Fruit fly (Drosophila melanogaster): ENCODE results near the gene CG31668.

CG31668 gene

DNA sequence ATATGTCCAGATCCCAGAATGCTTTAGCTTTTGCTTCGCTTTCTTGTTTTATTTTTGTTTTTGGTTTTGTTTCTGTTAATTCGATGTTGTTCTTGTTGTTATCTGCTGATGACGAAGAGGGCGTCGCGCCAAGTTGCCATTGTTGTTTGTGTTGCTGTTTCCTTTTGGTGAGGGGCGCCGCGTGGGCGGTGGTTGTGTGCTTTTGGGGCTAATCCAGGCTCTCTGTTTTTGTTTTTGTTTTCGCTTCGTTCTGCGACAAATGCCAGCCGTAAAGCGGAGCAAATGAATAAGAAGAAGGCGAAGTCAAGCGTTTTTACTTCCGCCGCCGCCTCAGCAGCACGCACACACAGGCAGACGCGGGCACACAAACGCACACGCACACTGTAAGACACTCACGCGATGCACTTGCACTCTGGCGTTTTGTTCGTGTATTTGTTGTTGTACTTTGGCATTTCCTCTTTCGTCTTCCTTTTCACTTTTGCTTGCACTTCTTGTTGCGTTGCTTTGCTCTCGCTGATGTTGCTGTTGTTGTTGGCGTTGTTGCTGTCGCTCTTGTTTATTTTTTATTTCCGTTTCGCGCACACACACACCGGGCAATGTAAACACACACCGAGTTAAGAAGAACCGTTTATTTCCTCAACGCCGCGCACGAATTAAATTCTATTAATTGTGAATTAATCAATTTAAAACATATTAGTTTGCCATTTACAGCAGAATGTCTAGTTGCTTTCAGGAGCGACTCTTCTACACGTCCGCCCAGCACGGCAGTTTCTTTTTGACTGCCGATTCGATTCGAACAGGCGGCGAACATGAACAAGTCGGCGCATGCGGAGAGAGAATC lies 27.8 kb downstream of the CG31668 start, which contains the start of gene aop (continued):
- TF ChIP-seq CG1621 (tag; optimal IDR thresholded peaks at IDR 0.05) = peak; percentile 21
- no peak for TF ChIP-seq CG11762 (GFP tag; optimal IDR thresholded peaks at IDR 0.05; ENCODE audit: insufficient read depth)
- peak; percentile 68 to 83 for TF ChIP-seq ss (GFP tag; optimal IDR thresholded peaks at IDR 0.05)
- TF ChIP-seq cyc (GFP tag; optimal IDR thresholded peaks at IDR 0.05) = no peak
- no peak for TF ChIP-seq CG32006 (GFP tag; optimal IDR thresholded peaks at IDR 0.05)
- TF ChIP-seq dac (GFP tag; optimal IDR thresholded peaks at IDR 0.05) = no peak
- TF ChIP-seq Sox14 (GFP tag; optimal IDR thresholded peaks at IDR 0.05) = peak; percentile 42
- peak; percentile 12 for TF ChIP-seq spab (GFP tag; optimal IDR thresholded peaks at IDR 0.05)
- TF ChIP-seq CG34406 (GFP tag; optimal IDR thresholded peaks at IDR 0.05) = no peak
- TF ChIP-seq CG8319 (GFP tag; optimal IDR thresholded peaks at IDR 0.05) = no peak
- peak; percentile 54 for TF ChIP-seq topi (GFP tag; optimal IDR thresholded peaks at IDR 0.05)
- TF ChIP-seq vri (GFP tag; optimal IDR thresholded peaks at IDR 0.05) = peak; percentile 52
- no peak for TF ChIP-seq CG3032 (tag; optimal IDR thresholded peaks at IDR 0.05)
- TF ChIP-seq CG31627 (GFP tag; optimal IDR thresholded peaks at IDR 0.05) = no peak
- TF ChIP-seq Lpt (GFP tag; optimal IDR thresholded peaks at IDR 0.05) = no peak
- TF ChIP-seq Smox (GFP tag; optimal IDR thresholded peaks at IDR 0.05) = peak; percentile 38
- TF ChIP-seq Ets96B (tag; optimal IDR thresholded peaks at IDR 0.05) = peak; percentile 29
- TF ChIP-seq fd85E (GFP tag; optimal IDR thresholded peaks at IDR 0.05) = no peak
- TF ChIP-seq CG11294 (GFP tag; IDR thresholded peaks at IDR 0.05) = no peak
- peak; percentile 70 for TF ChIP-seq fkh (GFP tag; optimal IDR thresholded peaks at IDR 0.05)
- TF ChIP-seq CG16779 (tag; optimal IDR thresholded peaks at IDR 0.05) = peak; percentile 60
- TF ChIP-seq Gug (GFP tag; IDR thresholded peaks at IDR 0.05) = no peak

DNA sequence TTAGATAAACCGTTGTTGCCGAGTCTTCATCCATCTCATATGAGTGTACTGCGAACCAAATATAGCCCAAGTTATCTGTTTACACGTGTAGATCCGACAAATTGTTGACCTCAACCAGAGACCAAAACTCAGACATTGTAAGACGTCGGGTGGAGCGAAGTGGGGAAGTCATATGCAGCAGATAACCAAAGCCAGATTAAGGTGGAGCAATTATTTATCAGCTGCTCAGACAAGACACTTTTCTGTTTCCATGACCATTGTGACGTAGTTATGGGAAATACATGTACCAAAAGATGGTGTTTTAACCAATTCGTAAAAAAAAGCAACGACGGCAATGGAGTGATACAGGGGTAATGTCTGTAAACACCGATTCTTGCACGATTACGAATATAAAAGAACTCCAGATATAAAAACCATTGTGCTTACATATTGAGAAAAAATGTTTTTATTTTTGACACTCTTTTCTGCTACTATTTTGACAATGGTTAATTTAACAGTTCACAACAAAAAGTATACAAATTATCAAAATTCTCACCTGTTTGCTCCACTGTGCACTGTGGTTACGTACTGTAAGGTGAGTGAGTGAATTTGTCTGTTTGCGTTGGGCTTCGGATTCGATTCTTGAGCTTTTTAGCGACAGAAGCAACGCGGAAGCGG lies 28.5 kb downstream of the CG31668 start:
- TF ChIP-seq Eip93F (GFP tag; optimal IDR thresholded peaks at IDR 0.05) = peak; percentile 52
- no peak for TF ChIP-seq CG16779 (tag; optimal IDR thresholded peaks at IDR 0.05)
- TF ChIP-seq CG3032 (tag; optimal IDR thresholded peaks at IDR 0.05) = peak; percentile 51
- peak; percentile 93 for TF ChIP-seq svp (GFP tag)
- peak; percentile 63 for TF ChIP-seq OdsH (GFP tag; optimal IDR thresholded peaks at IDR 0.05)
- TF ChIP-seq CG6854 (GFP tag; optimal IDR thresholded peaks at IDR 0.05) = no peak
- peak; percentile 86 for TF ChIP-seq esn (GFP tag; optimal IDR thresholded peaks at IDR 0.05)
- peak; percentile 64 for TF ChIP-seq Ets96B (tag; optimal IDR thresholded peaks at IDR 0.05)
- TF ChIP-seq CG6808 (GFP tag; optimal IDR thresholded peaks at IDR 0.05) = no peak
- peak; percentile 39; the same call in 1 of the 2 replicates for TF ChIP-seq CG15336 (GFP tag; IDR thresholded peaks at IDR 0.05)
- peak; percentile 73 for TF ChIP-seq CG10631 (GFP tag; optimal IDR thresholded peaks at IDR 0.05)
- TF ChIP-seq Sox15 (GFP tag; optimal IDR thresholded peaks at IDR 0.05) = peak; percentile 67
- no peak for TF ChIP-seq CG9139 (GFP tag; optimal IDR thresholded peaks at IDR 0.05)
- peak; percentile 79 for TF ChIP-seq Sox102F (GFP tag; optimal IDR thresholded peaks at IDR 0.05)
- peak; percentile 61 for TF ChIP-seq fkh (GFP tag; optimal IDR thresholded peaks at IDR 0.05)
- peak; percentile 72 for TF ChIP-seq cyc (GFP tag; optimal IDR thresholded peaks at IDR 0.05)
- TF ChIP-seq Smox (GFP tag; optimal IDR thresholded peaks at IDR 0.05) = peak; percentile 76
- peak; percentile 75 for TF ChIP-seq CG11762 (GFP tag; optimal IDR thresholded peaks at IDR 0.05; ENCODE audit: insufficient read depth)
- TF ChIP-seq Eip75B (GFP tag; optimal IDR thresholded peaks at IDR 0.05) = peak; percentile 63
- no peak for TF ChIP-seq Hr38 (GFP tag; optimal IDR thresholded peaks at IDR 0.05)
- peak; percentile 15; the same call in 1 of the 3 replicates for TF ChIP-seq CG8119 (GFP tag; IDR thresholded peaks at IDR 0.05)
- peak; percentile 64 for TF ChIP-seq CG6792 (GFP tag; optimal IDR thresholded peaks at IDR 0.05)
- TF ChIP-seq net (GFP tag; optimal IDR thresholded peaks at IDR 0.05) = peak; percentile 57
- peak; percentile 81 for TF ChIP-seq Sox14 (GFP tag; optimal IDR thresholded peaks at IDR 0.05)
- no peak for TF ChIP-seq CG11294 (GFP tag; IDR thresholded peaks at IDR 0.05)
- TF ChIP-seq Lpt (GFP tag; optimal IDR thresholded peaks at IDR 0.05) = no peak
- TF ChIP-seq CG6163 (GFP tag; IDR thresholded peaks at IDR 0.05) = peak; percentile 50; the same call in 2 of the 3 replicates
- peak; percentile 78 for TF ChIP-seq CG31627 (GFP tag; optimal IDR thresholded peaks at IDR 0.05)
- peak; percentile 60 for TF ChIP-seq Hr4 (GFP tag; optimal IDR thresholded peaks at IDR 0.05)
- TF ChIP-seq CG32006 (GFP tag; optimal IDR thresholded peaks at IDR 0.05) = peak; percentile 59
- peak; percentile 71 for TF ChIP-seq CG3919 (GFP tag; optimal IDR thresholded peaks at IDR 0.05)
- peak; percentile 35 for TF ChIP-seq dsx (GFP tag; optimal IDR thresholded peaks at IDR 0.05; ENCODE audit: poor library complexity, severe bottlenecking)
- peak; percentile 25 for TF ChIP-seq spab (GFP tag; optimal IDR thresholded peaks at IDR 0.05)
- peak; percentile 92 for TF ChIP-seq Eip78C (GFP tag)
- peak; percentile 24 for TF ChIP-seq CG1621 (tag; optimal IDR thresholded peaks at IDR 0.05)
- TF ChIP-seq salr (GFP tag; optimal IDR thresholded peaks at IDR 0.05) = peak in 1 of 2 experiments; percentile 54
- peak; percentile 83 for TF ChIP-seq lz (GFP tag; optimal IDR thresholded peaks at IDR 0.05)
